Worm (Caenorhabditis elegans) whole organism, L4/young adult: ENCODE measurements around the gene frpr-17.

Source experiments
- W03F9.2 ChIP-seq: fragments of 150-350 bp; optimal IDR thresholded peaks from 2 replicates; lab custom pipeline; 2014; ENCODE audit warnings: missing biosample characterization, missing genetic modification characterization
- dao-5 ChIP-seq: sonication (generic microtip); optimal IDR thresholded peaks from 2 replicates; lab custom pipeline; 2016; ENCODE audit warnings: missing genotype, missing genetic modification characterization, moderate library complexity, missing compliant biosample characterization
- him-1 ChIP-seq: sonication (generic microtip); optimal IDR thresholded peaks from 2 replicates; lab custom pipeline; 2016; ENCODE audit warnings: missing genotype, missing genetic modification reagents, missing genetic modification characterization, missing compliant biosample characterization

frpr-17 gene

ce11 chrX:14424186-14424585 is 18.3 kb downstream of the frpr-17 start:
- no peak for TF ChIP-seq W03F9.2 (tag; lab: Kevin White, UChicago)
- TF ChIP-seq dao-5 (tag; lab: Kevin White, UChicago) = no peak
- no peak for TF ChIP-seq him-1

ce11 chrX:14424673-14425072 is 18.8 kb downstream of the frpr-17 start, which contains the start of gene F23D12.11:
Gene F23D12.11, minus strand, starts transcription at chrX:14424751.
- no peak for TF ChIP-seq him-1
- no peak for TF ChIP-seq dao-5 (tag; lab: Kevin White, UChicago)
- no peak for TF ChIP-seq W03F9.2 (tag; lab: Kevin White, UChicago)

- no peak for TF ChIP-seq dao-5 (tag; lab: Kevin White, UChicago)
- TF ChIP-seq him-1 = no peak
- no peak for TF ChIP-seq W03F9.2 (tag; lab: Kevin White, UChicago)
Measured at ce11 chrX:14428052-14428451, 22.1 kb downstream of the frpr-17 start, which contains the start of gene F23D12.1. Gene F23D12.1, minus strand, starts transcription at chrX:14428152.

- TF ChIP-seq dao-5 (tag; lab: Kevin White, UChicago) (no peak), W03F9.2 (tag; lab: Kevin White, UChicago) (no peak), him-1 (no peak)
Measured at ce11 chrX:14430436-14430835, 24.5 kb downstream of the frpr-17 start.

ce11 chrX:14435648-14436155 is 29.8 kb downstream of the frpr-17 start:
- TF ChIP-seq him-1 (no peak), dao-5 (tag; lab: Kevin White, UChicago) (no peak), W03F9.2 (tag; lab: Kevin White, UChicago) (no peak)

- peak; percentile 12 for TF ChIP-seq W03F9.2 (tag; lab: Kevin White, UChicago)
Measured at ce11 chrX:14437806-14438205, 31.9 kb downstream of the frpr-17 start.

- TF ChIP-seq dao-5 (tag; lab: Kevin White, UChicago) (no peak), him-1 (no peak), W03F9.2 (tag; lab: Kevin White, UChicago) (no peak)
Measured at ce11 chrX:14442321-14442720, 36.4 kb downstream of the frpr-17 start, which contains the start of gene F23D12.3. Gene F23D12.3, plus strand, starts transcription at chrX:14442621.

- no peak for TF ChIP-seq him-1
- TF ChIP-seq W03F9.2 (tag; lab: Kevin White, UChicago) = no peak
- TF ChIP-seq dao-5 (tag; lab: Kevin White, UChicago) = no peak
Measured at ce11 chrX:14444701-14445100, 38.8 kb downstream of the frpr-17 start, which contains the start of gene F23D12.4. Gene F23D12.4, plus strand, starts transcription at chrX:14445001.

ce11 chrX:14447498-14447897 is 41.6 kb downstream of the frpr-17 start:
- TF ChIP-seq W03F9.2 (tag; lab: Kevin White, UChicago) = no peak
- TF ChIP-seq dao-5 (tag; lab: Kevin White, UChicago) = no peak
- no peak for TF ChIP-seq him-1

ce11 chrX:14447910-14448309 is 42.0 kb downstream of the frpr-17 start, which contains the start of gene jmjd-3.2:
Gene jmjd-3.2, plus strand, starts transcription at chrX:14448210.
- TF ChIP-seq W03F9.2 (tag; lab: Kevin White, UChicago) (no peak), dao-5 (tag; lab: Kevin White, UChicago) (no peak), him-1 (no peak)

- no peak for TF ChIP-seq W03F9.2 (tag; lab: Kevin White, UChicago)
- no peak for TF ChIP-seq him-1
- no peak for TF ChIP-seq dao-5 (tag; lab: Kevin White, UChicago)
Measured at ce11 chrX:14453735-14454134, 47.8 kb downstream of the frpr-17 start, which contains the start of gene F23D12.7. Gene F23D12.7, minus strand, starts transcription at chrX:14453835.

ce11 chrX:14455419-14455818 is 49.5 kb downstream of the frpr-17 start, which contains the start of gene Y66C5A.1:
Gene Y66C5A.1, minus strand, starts transcription at chrX:14455519.
- TF ChIP-seq him-1 (no peak), W03F9.2 (tag; lab: Kevin White, UChicago) (no peak), dao-5 (tag; lab: Kevin White, UChicago) (no peak)

ce11 chrX:14460412-14460811 is 54.5 kb downstream of the frpr-17 start, which contains the start of gene Y66C5A.2:
Gene Y66C5A.2, plus strand, starts transcription at chrX:14460712.
- TF ChIP-seq dao-5 (tag; lab: Kevin White, UChicago) = no peak
- no peak for TF ChIP-seq W03F9.2 (tag; lab: Kevin White, UChicago)
- TF ChIP-seq him-1 = no peak
